Fruit fly (Drosophila melanogaster) whole organism, embryonic: ENCODE data around the gene CG34300.

Source experiments
- Awh ChIP-seq: fragments of 200-800 bp; sonication (Bioruptor generic); IDR thresholded peaks from 2 replicates; pipeline ENCODE4, ENCODE4 v1.3.6; 2022; ENCODE audit warnings: missing biosample characterization, missing genetic modification characterization
- Bdp1 ChIP-seq: fragments of 200-800 bp; sonication (Bioruptor generic); optimal IDR thresholded peaks from 3 replicates; lab custom pipeline; 2016; ENCODE audit warnings: missing biosample characterization, missing genetic modification characterization
- CG10431 ChIP-seq: fragments of 200-800 bp; sonication (Bioruptor generic); optimal IDR thresholded peaks from 3 replicates; lab custom pipeline; 2018; ENCODE audit warnings: missing biosample characterization, mild to moderate bottlenecking, missing genetic modification characterization
- CG10979 ChIP-seq: fragments of 200-800 bp; sonication (Bioruptor generic); optimal IDR thresholded peaks from 2 replicates; lab custom pipeline; 2018; ENCODE audit warnings: missing biosample characterization, mild to moderate bottlenecking, missing genetic modification characterization, moderate library complexity
- CG12155 ChIP-seq: fragments of 200-800 bp; sonication (Bioruptor generic); optimal IDR thresholded peaks from 3 replicates; lab custom pipeline; 2016; ENCODE audit warnings: missing biosample characterization, missing genetic modification characterization
- CG13424 ChIP-seq: fragments of 200-800 bp; sonication (Bioruptor generic); optimal IDR thresholded peaks from 2 replicates; lab custom pipeline; 2019; ENCODE audit warnings: missing biosample characterization, mild to moderate bottlenecking, missing genetic modification characterization, moderate library complexity
- CG13775 ChIP-seq: fragments of 200-800 bp; sonication (Bioruptor generic); optimal IDR thresholded peaks from 3 replicates; lab custom pipeline; 2017; ENCODE audit warnings: missing biosample characterization, mild to moderate bottlenecking, missing genetic modification characterization
- CG14667 ChIP-seq: fragments of 200-800 bp; sonication (Bioruptor generic); IDR thresholded peaks from 2 replicates; pipeline ENCODE4 v1.3.6; 2022; ENCODE audit warnings: missing biosample characterization, missing genetic modification characterization
- CG1602 ChIP-seq: fragments of 200-800 bp; sonication (Bioruptor generic); optimal IDR thresholded peaks from 3 replicates; lab custom pipeline; 2016; ENCODE audit warnings: missing biosample characterization, missing genetic modification characterization
- CG17328 ChIP-seq: fragments of 200-800 bp; sonication (Bioruptor generic); IDR thresholded peaks from 2 replicates; pipeline ENCODE4 v1.3.6; 2022; ENCODE audit warnings: missing biosample characterization, missing genetic modification characterization
- CG17829 ChIP-seq: fragments of 200-800 bp; optimal IDR thresholded peaks from 2 replicates; lab custom pipeline; 2019; ENCODE audit warnings: missing biosample characterization, mild to moderate bottlenecking, missing genetic modification characterization, moderate library complexity
- CG2116 ChIP-seq: fragments of 200-800 bp; sonication (Bioruptor generic); optimal IDR thresholded peaks from 3 replicates; lab custom pipeline; 2018; ENCODE audit warnings: missing biosample characterization, mild to moderate bottlenecking, missing genetic modification characterization
- CG2202 ChIP-seq: fragments of 200-800 bp; sonication (Bioruptor generic); optimal IDR thresholded peaks from 2 replicates; lab custom pipeline; 2018; ENCODE audit warnings: missing biosample characterization, mild to moderate bottlenecking, missing genetic modification characterization
- CG2678 ChIP-seq: fragments of 200-800 bp; sonication (Bioruptor generic); optimal IDR thresholded peaks from 3 replicates; lab custom pipeline; 2019; ENCODE audit warnings: missing biosample characterization, mild to moderate bottlenecking, missing genetic modification characterization, moderate library complexity
- CG2875 ChIP-seq: fragments of 200-800 bp; sonication (Bioruptor generic); optimal IDR thresholded peaks from 2 replicates; lab custom pipeline; 2017; ENCODE audit warnings: missing biosample characterization, mild to moderate bottlenecking, missing genetic modification characterization, missing genetic modification reagents
- CG30403 ChIP-seq: fragments of 200-800 bp; sonication (Bioruptor generic); optimal IDR thresholded peaks from 3 replicates; lab custom pipeline; 2016; ENCODE audit warnings: missing biosample characterization, missing genetic modification characterization
- CG33557 ChIP-seq: fragments of 200-800 bp; sonication (Bioruptor generic); optimal IDR thresholded peaks from 2 replicates; lab custom pipeline; 2019; ENCODE audit warnings: missing biosample characterization, mild to moderate bottlenecking, missing genetic modification characterization, moderate library complexity
- CG34422 ChIP-seq: fragments of 200-800 bp; sonication (Bioruptor generic); IDR thresholded peaks from 3 replicates; pipeline ENCODE4 v1.3.6; 2022; ENCODE audit warnings: missing biosample characterization, missing genetic modification characterization
- CG3726 ChIP-seq: fragments of 200-800 bp; sonication (Bioruptor generic); IDR thresholded peaks from 3 replicates; pipeline ENCODE4, ENCODE4 v1.3.6; 2022; ENCODE audit warnings: missing biosample characterization, missing genetic modification characterization
- CG4424 ChIP-seq: fragments of 200-800 bp; sonication (Bioruptor generic); optimal IDR thresholded peaks from 3 replicates; lab custom pipeline; 2016; ENCODE audit warnings: missing biosample characterization, missing genetic modification characterization
- CG4730 ChIP-seq: fragments of 200-800 bp; sonication (Bioruptor generic); IDR thresholded peaks from 2 replicates; pipeline ENCODE4 v1.3.6; 2022; ENCODE audit warnings: missing biosample characterization, missing genetic modification characterization
- CG7372 ChIP-seq: fragments of 200-800 bp; sonication (Bioruptor generic); IDR thresholded peaks from 2 replicates; pipeline ENCODE4 v1.3.6; 2022; ENCODE audit warnings: missing biosample characterization, missing genetic modification characterization
- CG7839 ChIP-seq: fragments of 200-800 bp; sonication (Bioruptor generic); optimal IDR thresholded peaks from 3 replicates; lab custom pipeline; 2018; ENCODE audit warnings: missing biosample characterization, mild to moderate bottlenecking, missing genetic modification characterization, moderate library complexity
- CG9727 ChIP-seq: fragments of 200-800 bp; sonication (Bioruptor generic); optimal IDR thresholded peaks from 3 replicates; lab custom pipeline; 2017; ENCODE audit warnings: missing biosample characterization, mild to moderate bottlenecking, missing genetic modification characterization
- Camta ChIP-seq: fragments of 200-800 bp; sonication (Bioruptor generic); optimal IDR thresholded peaks from 2 replicates; lab custom pipeline; 2016; ENCODE audit warnings: missing biosample characterization, missing genetic modification characterization
- D ChIP-seq, 2 experiments: fragments of 200-800 bp in 1 of 2; fragments of >200 bp in 1 of 2; sonication (Bioruptor generic) in 1 of 2; optimal IDR thresholded peaks; 2 replicates in 1 of 2; 3 replicates in 1 of 2; lab custom pipeline; 2017; ENCODE audit warnings: mild to moderate bottlenecking in 1 of 2, missing biosample characterization in 1 of 2, missing genetic modification characterization in 1 of 2, missing genetic modification reagents in 1 of 2
- E2f1 ChIP-seq: fragments of 200-800 bp; sonication (Bioruptor generic); IDR thresholded peaks from 2 replicates; pipeline ENCODE4 v1.3.6; 2022; ENCODE audit warnings: missing biosample characterization, missing genetic modification characterization
- Gsc ChIP-seq: fragments of 200-800 bp; sonication (Bioruptor generic); IDR thresholded peaks from 2 replicates; pipeline ENCODE4 v1.3.6; 2022; ENCODE audit warnings: missing biosample characterization, missing genetic modification characterization
- MBD-R2 ChIP-seq: fragments of 200-800 bp; sonication (Bioruptor generic); IDR thresholded peaks from 2 replicates; pipeline ENCODE4 v1.3.6; 2022; ENCODE audit warnings: missing biosample characterization, missing genetic modification characterization
- Rx ChIP-seq: fragments of 200-800 bp; sonication (Bioruptor generic); IDR thresholded peaks from 2 replicates; pipeline ENCODE4 v1.3.6; 2022; ENCODE audit warnings: missing biosample characterization, missing genetic modification characterization
- Six4 ChIP-seq: fragments of 200-800 bp; sonication (Bioruptor generic); optimal IDR thresholded peaks from 2 replicates; lab custom pipeline; 2016; ENCODE audit warnings: missing biosample characterization, missing genetic modification characterization
- ac ChIP-seq: fragments of 200-800 bp; sonication (Bioruptor generic); optimal IDR thresholded peaks from 3 replicates; lab custom pipeline; 2017; ENCODE audit warnings: missing biosample characterization, mild to moderate bottlenecking, missing genetic modification characterization
- ci ChIP-seq: fragments of 200-800 bp; sonication (Bioruptor generic); IDR thresholded peaks from 3 replicates; pipeline ENCODE4 v1.3.6; 2022; ENCODE audit warnings: missing biosample characterization, missing genetic modification characterization
- crp ChIP-seq, 2 experiments: fragments of 200-800 bp; sonication (Bioruptor generic); optimal IDR thresholded peaks; 2 replicates in 1 of 2; 3 replicates in 1 of 2; lab custom pipeline; 2017; ENCODE audit warnings: missing biosample characterization in 2 of 2, missing genetic modification characterization in 2 of 2, mild to moderate bottlenecking in 1 of 2, moderate library complexity in 1 of 2
- dm ChIP-seq: fragments of 200-800 bp; sonication (Bioruptor generic); optimal IDR thresholded peaks from 3 replicates; lab custom pipeline; 2016; ENCODE audit warnings: missing biosample characterization, missing genetic modification characterization
- dpn ChIP-seq, 2 experiments: fragments of 200-800 bp; sonication (Bioruptor generic); optimal IDR thresholded peaks; 3 replicates each; lab custom pipeline; 2016; ENCODE audit warnings: missing biosample characterization in 2 of 2, missing genetic modification characterization in 2 of 2
- fd102C ChIP-seq: fragments of 200-800 bp; sonication (Bioruptor generic); optimal IDR thresholded peaks from 2 replicates; lab custom pipeline; 2018; ENCODE audit warnings: missing biosample characterization, mild to moderate bottlenecking, missing genetic modification characterization, moderate library complexity
- fd96Cb ChIP-seq: fragments of 200-800 bp; sonication (Bioruptor generic); optimal IDR thresholded peaks from 2 replicates; lab custom pipeline; 2018; ENCODE audit warnings: missing biosample characterization, mild to moderate bottlenecking, missing genetic modification characterization, moderate library complexity
- jigr1 ChIP-seq: fragments of 200-800 bp; sonication (Bioruptor generic); IDR thresholded peaks from 3 replicates; pipeline ENCODE4 v1.3.6; 2022; ENCODE audit warnings: missing biosample characterization, missing genetic modification characterization
- oc ChIP-seq: fragments of 200-800 bp; sonication (Bioruptor generic); optimal IDR thresholded peaks from 2 replicates; lab custom pipeline; 2018; ENCODE audit warnings: missing biosample characterization, mild to moderate bottlenecking, missing genetic modification characterization, moderate library complexity
- ranshi ChIP-seq: fragments of 200-800 bp; sonication (Bioruptor generic); IDR thresholded peaks from 2 replicates; pipeline ENCODE4 v1.3.6; 2022; ENCODE audit warnings: missing biosample characterization, missing genetic modification characterization
- row ChIP-seq: fragments of 200-800 bp; sonication (Bioruptor generic); IDR thresholded peaks from 3 replicates; pipeline ENCODE4 v1.3.6; 2022; ENCODE audit warnings: missing biosample characterization, missing genetic modification characterization
- sc ChIP-seq, 3 experiments: fragments of >200 bp in 2 of 3; fragments of 200-800 bp in 1 of 3; sonication (Bioruptor generic) in 1 of 3; optimal IDR thresholded peaks; 2 replicates in 2 of 3; 3 replicates in 1 of 3; lab custom pipeline; 2017; ENCODE audit warnings: mild to moderate bottlenecking in 1 of 3, missing biosample characterization in 1 of 3, missing genetic modification characterization in 1 of 3, missing genetic modification reagents in 1 of 3
- sr ChIP-seq: fragments of 200-800 bp; sonication (Bioruptor generic); IDR thresholded peaks from 3 replicates; pipeline ENCODE4 v1.3.6; 2022; ENCODE audit warnings: missing biosample characterization, missing genetic modification characterization
- ssp ChIP-seq: fragments of 200-800 bp; sonication (Bioruptor generic); IDR thresholded peaks from 2 replicates; pipeline ENCODE4 v1.3.6; 2022; ENCODE audit warnings: missing biosample characterization, missing genetic modification characterization
- tgo ChIP-seq: fragments of 200-800 bp; sonication (Bioruptor generic); IDR thresholded peaks from 3 replicates; pipeline ENCODE4 v1.3.6; 2022; ENCODE audit warnings: missing biosample characterization, missing genetic modification characterization
- tin ChIP-seq: fragments of 200-800 bp; sonication (Bioruptor generic); optimal IDR thresholded peaks from 3 replicates; lab custom pipeline; 2016; ENCODE audit warnings: missing biosample characterization, missing genetic modification characterization
- trem ChIP-seq: fragments of 200-800 bp; optimal IDR thresholded peaks from 3 replicates; lab custom pipeline; 2019; ENCODE audit warnings: missing biosample characterization, mild to moderate bottlenecking, missing genetic modification characterization, moderate library complexity
- twi ChIP-seq: fragments of 200-800 bp; optimal IDR thresholded peaks from 2 replicates; lab custom pipeline; 2019; ENCODE audit warnings: missing biosample characterization, mild to moderate bottlenecking, missing genetic modification characterization, moderate library complexity
- vfl ChIP-seq: fragments of 200-800 bp; sonication (Bioruptor generic); optimal IDR thresholded peaks from 2 replicates; lab custom pipeline; 2016; ENCODE audit warnings: missing biosample characterization, missing genetic modification characterization

Gene CG34300

DNA sequence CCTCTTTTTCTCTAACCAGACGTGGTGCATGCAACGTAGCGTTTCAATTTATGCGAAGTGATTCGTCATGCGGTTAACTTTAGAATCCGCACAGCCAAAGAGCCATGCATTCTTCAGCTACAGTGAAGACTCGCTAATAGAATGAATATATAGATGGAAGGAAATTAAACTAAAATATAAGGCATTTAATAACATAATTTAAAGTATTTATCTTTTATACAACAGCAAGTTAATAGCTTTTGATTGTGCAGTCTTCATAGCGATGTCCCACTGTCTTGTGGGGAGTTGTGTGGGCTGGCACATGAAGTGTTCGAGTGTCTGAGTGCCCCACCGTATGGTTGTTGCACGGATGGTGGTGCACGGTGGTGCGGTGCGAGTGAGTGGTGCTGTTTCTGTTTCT, 41.0 kb downstream of the CG34300 start:
- TF ChIP-seq CG4730 (GFP tag; lab: Robert Waterston, UW) (peak; percentile 44; the same call in 1 of the 2 replicates), CG2202 (peak; percentile 50), sr (peak; percentile 37; the same call in 1 of the 3 replicates), CG17328 (peak; percentile 84), CG10431 (GFP tag; lab: Kevin White, UChicago) (peak; percentile 31), CG9727 (GFP tag; lab: Kevin White, UChicago) (peak; percentile 20), E2f1 (GFP tag; lab: Robert Waterston, UW) (peak; percentile 53; the same call in 1 of the 2 replicates), CG7372 (GFP tag; lab: Robert Waterston, UW) (peak; percentile 28; the same call in 1 of the 2 replicates), ranshi (GFP tag; lab: Robert Waterston, UW) (peak; percentile 80; the same call in 1 of the 2 replicates), MBD-R2 (no peak), D (optimal IDR thresholded peaks at IDR 0.05; lab: Kevin White, UChicago) (no peak), D (GFP tag; optimal IDR thresholded peaks at IDR 0.05; lab: Kevin White, UChicago) (peak; percentile 6), CG2875 (peak; percentile 48), row (peak; percentile 72), vfl (GFP tag; lab: Kevin White, UChicago) (no peak), CG2116 (GFP tag; lab: Kevin White, UChicago) (no peak), twi (peak; percentile 43), Awh (GFP tag; lab: Robert Waterston, UW) (peak; percentile 74), trem (tag; lab: Kevin White, UChicago) (peak; percentile 12), Gsc (peak; percentile 58), CG34422 (GFP tag; lab: Robert Waterston, UW) (peak; percentile 57; the same call in 2 of the 3 replicates), ssp (GFP tag; lab: Robert Waterston, UW) (peak; percentile 38), CG1602 (GFP tag; lab: Kevin White, UChicago) (peak; percentile 48), CG17829 (peak; percentile 72), CG2678 (tag; lab: Kevin White, UChicago) (peak; percentile 55), oc (tag; lab: Kevin White, UChicago) (peak; percentile 72), CG7839 (tag; lab: Kevin White, UChicago) (peak; percentile 63), ci (GFP tag; lab: Robert Waterston, UW) (peak; percentile 84), sc (optimal IDR thresholded peaks at IDR 0.05; lab: Kevin White, UChicago) (no peak), sc (GFP tag; optimal IDR thresholded peaks at IDR 0.05; lab: Kevin White, UChicago) (peak; percentile 23), dpn (GFP tag; optimal IDR thresholded peaks at IDR 0.05; lab: Kevin White, UChicago) (peak in 1 of 2 experiments; percentile 58), fd102C (GFP tag; lab: Kevin White, UChicago) (peak; percentile 32), CG4424 (peak; percentile 44), Camta (GFP tag; lab: Kevin White, UChicago) (peak; percentile 9), Rx (GFP tag; lab: Robert Waterston, UW) (peak; percentile 66), jigr1 (0 out of 3 replicates have a peak, but pooled peaks have one; percentile 47), dm (GFP tag; lab: Kevin White, UChicago) (no peak), fd96Cb (peak; percentile 50), CG3726 (GFP tag; lab: Robert Waterston, UW) (0 out of 3 replicates have a peak, but pooled peaks have one; percentile 18), CG14667 (GFP tag; lab: Robert Waterston, UW) (peak; percentile 62), Bdp1 (GFP tag; lab: Kevin White, UChicago) (no peak), ac (no peak), CG10979 (peak; percentile 63), CG30403 (GFP tag; lab: Kevin White, UChicago) (peak; percentile 52), Six4 (GFP tag; lab: Kevin White, UChicago) (peak; percentile 55), CG13424 (tag; lab: Kevin White, UChicago) (peak; percentile 67), tin (peak; percentile 29), crp (GFP tag; optimal IDR thresholded peaks at IDR 0.05; lab: Kevin White, UChicago) (no peak), CG12155 (peak; percentile 30), tgo (GFP tag; lab: Robert Waterston, UW) (peak; percentile 39; the same call in 1 of the 3 replicates), CG13775 (GFP tag; lab: Kevin White, UChicago) (peak; percentile 6), CG33557 (GFP tag; lab: Kevin White, UChicago) (peak; percentile 41)
